Fruit fly (Drosophila melanogaster): ENCODE measurements around the gene CG42613.

CG42613 gene

dm6 chr3R:18914594-18915275 lies 14.3 kb upstream of the CG42613 start, which contains the start of gene Xrp1 (continued):
- TF ChIP-seq cad (GFP tag; optimal IDR thresholded peaks at IDR 0.05) (no peak), Sox102F (GFP tag; optimal IDR thresholded peaks at IDR 0.05) (no peak), ranshi (GFP tag; IDR thresholded peaks at IDR 0.05) (peak; percentile 47; the same call in 1 of the 2 replicates), CG2875 (GFP tag; optimal IDR thresholded peaks at IDR 0.05) (no peak), CG42726 (GFP tag; IDR thresholded peaks at IDR 0.05; ENCODE audit: partially characterized antibody) (no peak), CG1603 (tag; optimal IDR thresholded peaks at IDR 0.05) (peak; percentile 5), CG17385 (GFP tag; optimal IDR thresholded peaks at IDR 0.05) (no peak), trem (tag; optimal IDR thresholded peaks at IDR 0.05) (no peak), CG10321 (GFP tag; IDR thresholded peaks at IDR 0.05) (no peak), HLHmδ (GFP tag; optimal IDR thresholded peaks at IDR 0.05) (no peak), sens (GFP tag) (peak; percentile 28), CG7271 (tag; optimal IDR thresholded peaks at IDR 0.05) (no peak), CG4424 (GFP tag; optimal IDR thresholded peaks at IDR 0.05) (no peak), CG17186 (GFP tag; optimal IDR thresholded peaks at IDR 0.05) (no peak), CG7928 (GFP tag; optimal IDR thresholded peaks at IDR 0.05) (no peak), Nf-YA (GFP tag; IDR thresholded peaks at IDR 0.05) (no peak), CG2678 (tag; optimal IDR thresholded peaks at IDR 0.05) (no peak), H15 (GFP tag; IDR thresholded peaks at IDR 0.05) (no peak), MTF-1 (GFP tag; optimal IDR thresholded peaks at IDR 0.05; ENCODE audit: borderline replicate concordance) (no peak), bigmax (GFP tag; optimal IDR thresholded peaks at IDR 0.05) (no peak), CG7987 (GFP tag; optimal IDR thresholded peaks at IDR 0.05) (no peak), emc (GFP tag; optimal IDR thresholded peaks at IDR 0.05) (no peak), Doc3 (GFP tag; IDR thresholded peaks at IDR 0.05; ENCODE audit: partially characterized antibody) (no peak), B-H2 (GFP tag; optimal IDR thresholded peaks at IDR 0.05) (peak; percentile 10), Bgb (GFP tag; IDR thresholded peaks at IDR 0.05; ENCODE audit: partially characterized antibody) (no peak; the same call in 1 of the 2 replicates), sr (GFP tag; IDR thresholded peaks at IDR 0.05) (no peak), onecut (GFP tag; IDR thresholded peaks at IDR 0.05) (no peak), Mad (GFP tag; optimal IDR thresholded peaks at IDR 0.05) (no peak), zf30C (GFP tag; optimal IDR thresholded peaks at IDR 0.05) (no peak), Deaf1 (tag; optimal IDR thresholded peaks at IDR 0.05) (no peak), CG13123 (GFP tag; optimal IDR thresholded peaks at IDR 0.05) (no peak), Sin3A (optimal IDR thresholded peaks at IDR 0.05) (no peak), Mrtf (GFP tag; IDR thresholded peaks at IDR 0.05) (no peak), CG10654 (GFP tag; optimal IDR thresholded peaks at IDR 0.05) (no peak), CG7357 (GFP tag; IDR thresholded peaks at IDR 0.05) (peak; percentile 51; the same call in 2 of the 3 replicates), Sry-β (GFP tag; optimal IDR thresholded peaks at IDR 0.05) (no peak), unpg (GFP tag; optimal IDR thresholded peaks at IDR 0.05) (no peak), CG1529 (GFP tag; optimal IDR thresholded peaks at IDR 0.05) (no peak), Mes4 (GFP tag; optimal IDR thresholded peaks at IDR 0.05) (no peak), Jarid2 (GFP tag; optimal IDR thresholded peaks at IDR 0.05) (no peak), Fer1 (GFP tag; optimal IDR thresholded peaks at IDR 0.05) (no peak), aop (GFP tag; IDR thresholded peaks at IDR 0.05) (no peak), CG6254 (GFP tag; optimal IDR thresholded peaks at IDR 0.05) (no peak), Rx (GFP tag; IDR thresholded peaks at IDR 0.05) (no peak), fd3F (GFP tag; optimal IDR thresholded peaks at IDR 0.05) (no peak), CG12659 (GFP tag; optimal IDR thresholded peaks at IDR 0.05) (no peak), chn (GFP tag; optimal IDR thresholded peaks at IDR 0.05) (peak; percentile 2), C15 (GFP tag; IDR thresholded peaks at IDR 0.05) (no peak), Aef1 (GFP tag; IDR thresholded peaks at IDR 0.05) (no peak), Sry-δ (GFP tag; optimal IDR thresholded peaks at IDR 0.05) (no peak), nmo (GFP tag; optimal IDR thresholded peaks at IDR 0.05) (no peak)
